Worm (Caenorhabditis elegans) whole organism, young adult: ENCODE data around the gene lido-16.

Source experiments
- B0019.2 ChIP-seq: fragments of 200-800 bp; sonication (Bioruptor generic); conservative IDR thresholded peaks from 2 replicates; pipeline ENCODE4 v1.3.6; 2022; ENCODE audit warnings: missing genetic modification reagents, missing genetic modification characterization, missing compliant biosample characterization
- B0035.1 ChIP-seq: sonication (generic microtip); optimal IDR thresholded peaks from 2 replicates; lab custom pipeline; 2016; ENCODE audit warnings: missing genetic modification characterization, mild to moderate bottlenecking, missing compliant biosample characterization, missing genotype, missing genetic modification reagents
- B0261.1 ChIP-seq: sonication (generic microtip); optimal IDR thresholded peaks from 2 replicates; lab custom pipeline; 2016; ENCODE audit warnings: mild to moderate bottlenecking, missing genetic modification characterization, moderate library complexity, missing compliant biosample characterization
- B0336.3 ChIP-seq: fragments of 200-800 bp; sonication (Bioruptor generic); IDR thresholded peaks from 2 replicates; pipeline ENCODE4 v1.3.6; 2022; ENCODE audit warnings: missing genetic modification characterization, missing compliant biosample characterization
- C06A6.2 ChIP-seq: fragments of 200-800 bp; sonication (Bioruptor generic); conservative IDR thresholded peaks from 2 replicates; pipeline ENCODE4 v1.3.6; 2022; ENCODE audit warnings: missing genetic modification characterization, missing compliant biosample characterization
- F10E7.11 ChIP-seq: sonication (generic microtip); optimal IDR thresholded peaks from 2 replicates; lab custom pipeline; 2017; ENCODE audit warnings: mild to moderate bottlenecking, missing genetic modification characterization, moderate library complexity, missing compliant biosample characterization
- F39B2.1 ChIP-seq: fragments of 200-800 bp; sonication (Bioruptor generic); IDR thresholded peaks from 2 replicates; pipeline ENCODE4 v1.3.6; 2022; ENCODE audit warnings: missing genetic modification reagents, missing genetic modification characterization, missing compliant biosample characterization
- F57A8.1 ChIP-seq: fragments of 200-800 bp; sonication (Bioruptor generic); optimal IDR thresholded peaks from 2 replicates; lab custom pipeline; 2018; ENCODE audit warnings: mild to moderate bottlenecking, missing genetic modification characterization, moderate library complexity, missing compliant biosample characterization
- T07F8.4 ChIP-seq: sonication (generic microtip); optimal IDR thresholded peaks from 2 replicates; lab custom pipeline; 2016; ENCODE audit warnings: mild to moderate bottlenecking, missing genetic modification characterization, moderate library complexity, missing compliant biosample characterization
- Y53F4B.3 ChIP-seq: fragments of 200-800 bp; sonication (Bioruptor generic); IDR thresholded peaks from 2 replicates; pipeline ENCODE4 v1.3.6; 2022; ENCODE audit warnings: missing genetic modification reagents, missing genetic modification characterization, missing compliant biosample characterization
- Y53G8AR.9 ChIP-seq: fragments of 200-800 bp; sonication (Bioruptor generic); conservative IDR thresholded peaks from 2 replicates; pipeline ENCODE4 v1.3.6; 2022; ENCODE audit warnings: missing genetic modification reagents, missing genetic modification characterization, missing compliant biosample characterization
- Y95B8A.8 ChIP-seq: fragments of 200-800 bp; sonication (Bioruptor generic); IDR thresholded peaks from 2 replicates; pipeline ENCODE4 v1.3.6; 2022; ENCODE audit warnings: missing genetic modification reagents, missing genetic modification characterization, missing compliant biosample characterization
- atf-7 ChIP-seq: sonication (generic microtip); optimal IDR thresholded peaks from 2 replicates; lab custom pipeline; 2017; ENCODE audit warnings: mild to moderate bottlenecking, missing genetic modification characterization, missing compliant biosample characterization
- bed-1 ChIP-seq: fragments of 200-800 bp; sonication (Bioruptor generic); IDR thresholded peaks from 2 replicates; pipeline ENCODE4 v1.3.6; 2022; ENCODE audit warnings: missing genetic modification reagents, missing genetic modification characterization, missing compliant biosample characterization
- ceh-100 ChIP-seq: fragments of 200-800 bp; sonication (Bioruptor generic); IDR thresholded peaks from 2 replicates; pipeline ENCODE4 v1.3.6; 2022; ENCODE audit warnings: missing genetic modification reagents, missing genetic modification characterization, missing compliant biosample characterization
- ceh-27 ChIP-seq: fragments of 200-800 bp; sonication (Bioruptor generic); optimal IDR thresholded peaks from 2 replicates; lab custom pipeline; 2018; ENCODE audit warnings: mild to moderate bottlenecking, missing genetic modification characterization, moderate library complexity, missing compliant biosample characterization
- ceh-40 ChIP-seq: fragments of 200-800 bp; sonication (Bioruptor generic); IDR thresholded peaks from 2 replicates; pipeline ENCODE4 v1.3.6; 2022; ENCODE audit warnings: missing genetic modification characterization, missing compliant biosample characterization
- ceh-91 ChIP-seq: fragments of 200-800 bp; sonication (Bioruptor generic); IDR thresholded peaks from 2 replicates; pipeline ENCODE4 v1.3.6; 2022; ENCODE audit warnings: missing genetic modification reagents, missing genetic modification characterization, missing compliant biosample characterization
- dpff-1 ChIP-seq: sonication (generic microtip); optimal IDR thresholded peaks from 2 replicates; lab custom pipeline; 2017; ENCODE audit warnings: mild to moderate bottlenecking, missing genetic modification characterization, missing compliant biosample characterization
- egl-18 ChIP-seq: fragments of 200-800 bp; sonication (Bioruptor generic); IDR thresholded peaks from 2 replicates; pipeline ENCODE4 v1.3.6; 2022; ENCODE audit warnings: missing genetic modification reagents, missing genetic modification characterization, missing compliant biosample characterization
- egrh-3 ChIP-seq: fragments of 200-800 bp; sonication (Bioruptor generic); IDR thresholded peaks from 2 replicates; pipeline ENCODE4 v1.3.6; 2022; ENCODE audit warnings: missing genetic modification reagents, missing genetic modification characterization, missing compliant biosample characterization
- gei-17 ChIP-seq: fragments of 200-800 bp; sonication (Bioruptor generic); optimal IDR thresholded peaks from 2 replicates; lab custom pipeline; 2018; ENCODE audit warnings: mild to moderate bottlenecking, missing genetic modification characterization, missing compliant biosample characterization
- him-1 ChIP-seq: sonication (generic microtip); optimal IDR thresholded peaks from 2 replicates; lab custom pipeline; 2016; ENCODE audit warnings: missing genotype, missing genetic modification reagents, missing genetic modification characterization, missing compliant biosample characterization
- hmg-1.2 ChIP-seq: fragments of 200-800 bp; sonication (Bioruptor generic); IDR thresholded peaks from 2 replicates; pipeline ENCODE4 v1.3.6; 2022; ENCODE audit warnings: missing genetic modification reagents, missing genetic modification characterization, missing compliant biosample characterization
- let-526 ChIP-seq: fragments of 200-800 bp; sonication (Bioruptor generic); IDR thresholded peaks from 2 replicates; pipeline ENCODE4 v1.3.6; 2022; ENCODE audit warnings: missing genetic modification reagents, missing genetic modification characterization, missing compliant biosample characterization
- lin-35 ChIP-seq, 3 experiments: fragments of 150-350 bp in 2 of 3; sonication (generic microtip) in 1 of 3; optimal IDR thresholded peaks; 2 replicates each; lab custom pipeline; 2014 to 2018; ENCODE audit warnings: missing biosample characterization in 3 of 3, missing genetic modification characterization in 3 of 3, missing genetic modification reagents in 3 of 3
- mcd-1 ChIP-seq: fragments of 200-800 bp; sonication (Bioruptor generic); IDR thresholded peaks from 2 replicates; pipeline ENCODE4 v1.3.6; 2022; ENCODE audit warnings: missing genetic modification reagents, missing genetic modification characterization, missing compliant biosample characterization
- nfya-2 ChIP-seq: fragments of 200-800 bp; sonication (Bioruptor generic); IDR thresholded peaks from 2 replicates; pipeline ENCODE4 v1.3.6; 2022; ENCODE audit warnings: missing genetic modification reagents, missing genetic modification characterization, missing compliant biosample characterization
- sdz-38 ChIP-seq: sonication (generic microtip); optimal IDR thresholded peaks from 2 replicates; lab custom pipeline; 2016; ENCODE audit warnings: missing genotype, missing genetic modification characterization, missing compliant biosample characterization
- snpc-1.1 ChIP-seq: sonication (generic microtip); optimal IDR thresholded peaks from 2 replicates; lab custom pipeline; 2017; ENCODE audit warnings: missing genetic modification characterization, mild to moderate bottlenecking, missing compliant biosample characterization, antibody characterized with exemption, moderate library complexity, missing genotype, missing genetic modification reagents; ENCODE audit not compliant: insufficient read depth
- snpc-1.3 ChIP-seq: sonication (generic microtip); optimal IDR thresholded peaks from 2 replicates; lab custom pipeline; 2017; ENCODE audit warnings: missing genetic modification characterization, mild to moderate bottlenecking, missing compliant biosample characterization, antibody characterized with exemption, moderate library complexity, missing genotype, missing genetic modification reagents; ENCODE audit not compliant: insufficient read depth
- snpc-4 ChIP-seq, 5 experiments: fragments of 150-350 bp in 1 of 5; sonication (generic microtip) in 4 of 5; optimal IDR thresholded peaks; 2 replicates each; lab custom pipeline; 2014 to 2018; ENCODE audit warnings: missing genetic modification characterization in 5 of 5, missing biosample characterization in 3 of 5, antibody characterized with exemption in 2 of 5, mild to moderate bottlenecking in 2 of 5, missing compliant biosample characterization in 2 of 5, missing genotype in 2 of 5, moderate library complexity in 2 of 5, missing genetic modification reagents in 1 of 5
- tbx-9 ChIP-seq: sonication (generic microtip); optimal IDR thresholded peaks from 2 replicates; lab custom pipeline; 2016; ENCODE audit warnings: borderline replicate concordance, missing genetic modification characterization, inconsistent platforms, missing compliant biosample characterization
- unc-130 ChIP-seq: sonication (generic microtip); optimal IDR thresholded peaks from 2 replicates; lab custom pipeline; 2016; ENCODE audit warnings: missing genetic modification reagents, missing genetic modification characterization, missing compliant biosample characterization
- zim-3 ChIP-seq: sonication (generic microtip); optimal IDR thresholded peaks from 2 replicates; lab custom pipeline; 2017; ENCODE audit warnings: mild to moderate bottlenecking, missing genetic modification characterization, moderate library complexity, missing compliant biosample characterization
- ztf-18 ChIP-seq: sonication (generic microtip); optimal IDR thresholded peaks from 2 replicates; lab custom pipeline; 2016; ENCODE audit warnings: missing genotype, mild to moderate bottlenecking, missing genetic modification characterization, missing compliant biosample characterization
- ztf-25 ChIP-seq: fragments of 200-800 bp; sonication (Bioruptor generic); IDR thresholded peaks from 2 replicates; pipeline ENCODE4 v1.3.6; 2022; ENCODE audit warnings: missing genetic modification reagents, missing genetic modification characterization, missing compliant biosample characterization

lido-16 gene

ce11 chrII:6448189-6448588, 36.6 kb downstream of the lido-16 start (continued):
- TF ChIP-seq B0019.2 (GFP tag; lab: Robert Waterston, UW), result no peak
- TF ChIP-seq tbx-9 (tag; lab: Kevin White, UChicago), result no peak
- no peak for TF ChIP-seq sdz-38
- TF ChIP-seq Y53F4B.3, result no peak
- TF ChIP-seq lin-35 (GFP tag; optimal IDR thresholded peaks at IDR 0.05; lab: Kevin White, UChicago), result no peak
- TF ChIP-seq let-526, result no peak

ce11 chrII:6443710-6444109, 41.1 kb downstream of the lido-16 start, which contains the start of gene K06A1.2:
TSS of gene K06A1.2 (plus strand) at chrII:6444010.
- TF ChIP-seq ztf-25 (GFP tag; lab: Robert Waterston, UW) (no peak), snpc-1.1 (tag; lab: Kevin White, UChicago) (no peak), mcd-1 (GFP tag; lab: Robert Waterston, UW) (no peak), him-1 (tag; lab: Kevin White, UChicago) (no peak), B0261.1 (tag; lab: Kevin White, UChicago) (no peak), snpc-4 (GFP tag; optimal IDR thresholded peaks at IDR 0.05; lab: Kevin White, UChicago) (no peak), snpc-4 (tag; optimal IDR thresholded peaks at IDR 0.05; lab: Kevin White, UChicago) (no peak), F39B2.1 (GFP tag; lab: Robert Waterston, UW) (no peak), atf-7 (tag; lab: Kevin White, UChicago) (no peak), B0336.3 (GFP tag; lab: Robert Waterston, UW) (no peak), dpff-1 (tag; lab: Kevin White, UChicago) (no peak), ceh-91 (GFP tag; lab: Robert Waterston, UW) (no peak), B0035.1 (no peak), ceh-100 (GFP tag; lab: Robert Waterston, UW) (no peak), Y53G8AR.9 (GFP tag; lab: Robert Waterston, UW) (no peak), hmg-1.2 (GFP tag; lab: Robert Waterston, UW) (no peak), gei-17 (GFP tag; lab: Kevin White, UChicago) (no peak), snpc-1.3 (tag; lab: Kevin White, UChicago) (no peak)

DNA sequence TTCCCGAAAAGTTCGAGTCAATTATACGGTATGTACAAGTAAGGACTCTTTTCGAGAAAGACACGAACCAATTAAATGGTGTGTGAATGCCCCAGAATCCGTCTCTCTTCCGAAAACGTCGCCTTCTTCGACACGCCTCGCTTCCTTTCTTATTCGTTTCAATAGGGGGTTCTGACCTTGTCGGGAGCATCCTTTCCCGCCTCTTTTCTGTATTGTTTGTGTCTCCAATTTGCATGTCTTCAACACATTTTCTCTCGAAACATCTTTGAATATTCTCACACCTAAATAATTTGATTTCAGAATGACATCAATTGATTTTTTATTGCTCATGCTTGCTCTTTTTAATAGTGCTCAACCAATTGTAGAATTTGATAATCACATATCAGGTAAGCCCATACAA, 43.6 kb downstream of the lido-16 start, which contains the start of gene cutl-16:
cutl-16 (plus strand) TSS at position 301 of the 400 bp plus-strand sequence.
- TF ChIP-seq F10E7.11, result no peak
- TF ChIP-seq bed-1, result no peak
- no peak for TF ChIP-seq B0336.3 (GFP tag; lab: Robert Waterston, UW)
- no peak for TF ChIP-seq C06A6.2 (GFP tag; lab: Robert Waterston, UW)
- no peak for TF ChIP-seq Y95B8A.8 (GFP tag; lab: Robert Waterston, UW)
- no peak for TF ChIP-seq ceh-27
- TF ChIP-seq T07F8.4 (tag; lab: Kevin White, UChicago), result no peak
- no peak for TF ChIP-seq F57A8.1 (GFP tag; lab: Kevin White, UChicago)
- TF ChIP-seq egl-18 (GFP tag; lab: Robert Waterston, UW), result no peak
- TF ChIP-seq egrh-3 (GFP tag; lab: Robert Waterston, UW), result no peak
- no peak for TF ChIP-seq unc-130 (GFP tag; lab: Kevin White, UChicago)

DNA sequence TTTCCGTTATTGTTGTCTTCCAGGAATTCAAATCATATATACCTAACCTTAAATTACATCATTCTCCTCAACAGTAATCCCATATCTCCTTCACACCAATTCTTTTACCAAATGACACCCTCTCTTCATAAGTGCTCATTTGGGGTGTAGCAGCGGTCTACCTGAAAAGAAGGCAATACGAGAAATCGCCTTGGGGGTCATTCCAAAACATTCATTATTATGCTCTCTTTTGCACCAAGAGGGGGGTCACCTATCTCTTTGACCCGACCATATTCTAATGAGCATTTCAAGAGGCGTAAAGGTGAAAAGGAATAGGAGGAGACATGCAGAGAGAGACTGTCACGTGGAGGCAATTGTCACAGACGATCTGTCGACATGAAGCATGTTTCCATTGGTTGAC, 47.9 kb downstream of the lido-16 start:
- no peak for TF ChIP-seq zim-3 (tag; lab: Kevin White, UChicago)
- no peak for TF ChIP-seq nfya-2
- TF ChIP-seq ceh-40 (GFP tag; lab: Robert Waterston, UW), result no peak
- TF ChIP-seq ztf-18 (tag; lab: Kevin White, UChicago), result no peak
